Fruit fly (Drosophila melanogaster): Measurements from ENCODE around the gene Snmp1.

Gene Snmp1

DNA sequence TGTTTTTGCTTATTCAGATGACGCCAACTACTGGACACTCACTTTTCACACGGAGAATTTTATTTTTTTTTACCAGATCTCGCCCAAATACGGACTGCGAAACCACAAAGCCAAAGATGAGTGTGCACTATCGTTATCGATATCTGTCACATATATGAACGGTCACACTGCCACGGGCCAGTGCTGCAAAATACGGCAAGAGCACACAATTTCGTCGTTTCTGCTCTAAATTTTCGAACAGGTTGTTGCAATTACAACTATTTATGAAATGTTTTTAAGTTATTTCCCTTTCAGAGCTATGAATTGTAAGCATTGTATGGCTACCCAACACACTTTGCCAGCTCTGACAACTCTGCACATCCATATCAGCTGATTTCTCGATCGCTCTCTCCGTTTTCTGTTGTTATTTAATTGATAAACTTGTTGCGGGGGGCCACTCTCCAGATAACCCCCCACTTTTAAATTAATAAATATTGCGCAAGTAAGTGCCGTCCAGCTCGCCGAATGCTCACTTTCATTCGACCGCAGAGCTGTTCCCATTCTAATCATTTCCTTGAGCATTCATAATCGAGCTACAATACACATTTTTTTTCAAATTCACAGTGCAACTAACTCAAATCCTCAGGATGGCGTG, 40.5 kb downstream of the Snmp1 start, which contains the start of the genes slmb and CG5793 (continued):
- TF ChIP-seq inv (GFP tag; IDR thresholded peaks at IDR 0.05; ENCODE audit: partially characterized antibody) (peak; percentile 54), CG17385 (GFP tag; optimal IDR thresholded peaks at IDR 0.05) (no peak), hkb (optimal IDR thresholded peaks at IDR 0.05) (no peak), hkb (GFP tag; IDR thresholded peaks at IDR 0.05) (peak; percentile 37; the same call in 1 of the 2 replicates), Hr3 (GFP tag; optimal IDR thresholded peaks at IDR 0.05) (peak; percentile 18), dysf (GFP tag; IDR thresholded peaks at IDR 0.05) (peak; percentile 32; the same call in 1 of the 3 replicates), CG11085 (GFP tag; IDR thresholded peaks at IDR 0.05) (peak; percentile 37; the same call in 1 of the 2 replicates), slbo (GFP tag; IDR thresholded peaks at IDR 0.05) (peak; percentile 60), CG7963 (GFP tag; IDR thresholded peaks at IDR 0.05; ENCODE audit: partially characterized antibody) (peak; percentile 41; the same call in 1 of the 3 replicates), Ets97D (GFP tag; optimal IDR thresholded peaks at IDR 0.05) (peak; percentile 76), CG16779 (GFP tag; IDR thresholded peaks at IDR 0.05) (no peak), CG6654 (GFP tag; optimal IDR thresholded peaks at IDR 0.05) (no peak), hth (optimal IDR thresholded peaks at IDR 0.05) (no peak), CG3163 (GFP tag; optimal IDR thresholded peaks at IDR 0.05) (peak; percentile 15), CG12659 (GFP tag; optimal IDR thresholded peaks at IDR 0.05) (peak; percentile 81), sima (GFP tag; optimal IDR thresholded peaks at IDR 0.05) (peak; percentile 16), CG13624 (GFP tag; optimal IDR thresholded peaks at IDR 0.05) (peak; percentile 77), CG7987 (GFP tag; optimal IDR thresholded peaks at IDR 0.05) (no peak), run (tag; optimal IDR thresholded peaks at IDR 0.05) (no peak), CG10431 (GFP tag; optimal IDR thresholded peaks at IDR 0.05) (peak; percentile 73), kah (GFP tag; optimal IDR thresholded peaks at IDR 0.05) (peak; percentile 91), HHEX (GFP tag; optimal IDR thresholded peaks at IDR 0.05) (peak; percentile 3), lbe (GFP tag; optimal IDR thresholded peaks at IDR 0.05) (no peak), Atf-2 (GFP tag; optimal IDR thresholded peaks at IDR 0.05) (peak; percentile 43), CG7372 (GFP tag; IDR thresholded peaks at IDR 0.05) (0 out of 2 replicates have a peak, but pooled peaks have one; percentile 17), MTF-1 (GFP tag; optimal IDR thresholded peaks at IDR 0.05; ENCODE audit: borderline replicate concordance) (peak; percentile 39), wdn (GFP tag; IDR thresholded peaks at IDR 0.05) (0 out of 2 replicates have a peak, but pooled peaks have one; percentile 2), sug (tag; optimal IDR thresholded peaks at IDR 0.05) (peak; percentile 100), Camta (GFP tag; optimal IDR thresholded peaks at IDR 0.05) (peak; percentile 26), insv (GFP tag; optimal IDR thresholded peaks at IDR 0.05) (peak in 1 of 2 experiments; percentile 4), CG4617 (GFP tag; optimal IDR thresholded peaks at IDR 0.05; ENCODE audit: borderline replicate concordance) (peak; percentile 85), ato (GFP tag; IDR thresholded peaks at IDR 0.05; ENCODE audit: partially characterized antibody) (0 out of 2 replicates have a peak, but pooled peaks have one; percentile 49), sens (GFP tag) (peak; percentile 90), Sin3A (optimal IDR thresholded peaks at IDR 0.05) (peak; percentile 94), CG9727 (GFP tag; optimal IDR thresholded peaks at IDR 0.05) (peak; percentile 49), sob (GFP tag; IDR thresholded peaks at IDR 0.05) (peak; percentile 67), HLH4C (GFP tag; IDR thresholded peaks at IDR 0.05; ENCODE audit: partially characterized antibody) (peak; percentile 68), CG8290 (GFP tag; optimal IDR thresholded peaks at IDR 0.05) (peak; percentile 23), CG8290 (tag; optimal IDR thresholded peaks at IDR 0.05) (no peak), Doc3 (GFP tag; IDR thresholded peaks at IDR 0.05; ENCODE audit: partially characterized antibody) (peak; percentile 58), CoRest (tag; optimal IDR thresholded peaks at IDR 0.05) (peak; percentile 20), CG9932 (GFP tag; IDR thresholded peaks at IDR 0.05) (peak; percentile 74), lmd (GFP tag; IDR thresholded peaks at IDR 0.05) (peak; percentile 8; the same call in 1 of the 2 replicates), Sry-δ (GFP tag; optimal IDR thresholded peaks at IDR 0.05) (peak; percentile 86), GATAe (GFP tag; conservative IDR thresholded peaks at IDR 0.05) (peak; percentile 62; the same call in 1 of the 2 replicates), gsb-n (tag; optimal IDR thresholded peaks at IDR 0.05) (peak; percentile 25), Xrp1 (GFP tag; IDR thresholded peaks at IDR 0.05) (peak; percentile 46; the same call in 1 of the 2 replicates), CG30020 (tag; optimal IDR thresholded peaks at IDR 0.05) (peak; percentile 50), CG3281 (GFP tag; optimal IDR thresholded peaks at IDR 0.05) (peak; percentile 28), zen (tag; optimal IDR thresholded peaks at IDR 0.05) (peak; percentile 30)
